Fruit fly (Drosophila melanogaster) whole organism, embryonic: Measurements from ENCODE around the gene CG7739.

Experiments
- Ada2b ChIP-seq: fragments of 200-800 bp; sonication (Bioruptor generic); IDR thresholded peaks from 2 replicates; pipeline ENCODE4 v1.3.6; 2022; ENCODE audit warnings: missing biosample characterization, missing genetic modification characterization
- B-H1 ChIP-seq: fragments of 200-800 bp; sonication (Bioruptor generic); IDR thresholded peaks from 3 replicates; pipeline ENCODE4 v1.3.6; 2022; ENCODE audit warnings: missing biosample characterization, missing genetic modification characterization
- Bteb2 ChIP-seq: fragments of 200-800 bp; sonication (Bioruptor generic); optimal IDR thresholded peaks from 2 replicates; lab custom pipeline; 2016; ENCODE audit warnings: missing biosample characterization, missing genetic modification characterization
- C15 ChIP-seq: fragments of 200-800 bp; sonication (Bioruptor generic); IDR thresholded peaks from 3 replicates; pipeline ENCODE4 v1.3.6; 2022; ENCODE audit warnings: missing biosample characterization, missing genetic modification characterization
- CG10274 ChIP-seq: fragments of 200-800 bp; sonication (Bioruptor generic); optimal IDR thresholded peaks from 3 replicates; lab custom pipeline; 2017; ENCODE audit warnings: missing biosample characterization, mild to moderate bottlenecking, missing genetic modification characterization
- CG10654 ChIP-seq: fragments of 200-800 bp; sonication (Bioruptor generic); optimal IDR thresholded peaks from 2 replicates; lab custom pipeline; 2016; ENCODE audit warnings: missing biosample characterization, missing genetic modification characterization
- CG10959 ChIP-seq: fragments of 200-800 bp; sonication (Bioruptor generic); IDR thresholded peaks from 2 replicates; pipeline ENCODE4 v1.3.6; 2022; ENCODE audit warnings: missing biosample characterization, missing genetic modification characterization
- CG11696 ChIP-seq: fragments of 200-800 bp; sonication (Bioruptor generic); IDR thresholded peaks from 2 replicates; pipeline ENCODE4 v1.3.6; 2022; ENCODE audit warnings: missing biosample characterization, missing genetic modification characterization
- CG11723 ChIP-seq: fragments of 200-800 bp; sonication (Bioruptor generic); optimal IDR thresholded peaks from 2 replicates; lab custom pipeline; 2017; ENCODE audit warnings: missing biosample characterization, mild to moderate bottlenecking, missing genetic modification characterization
- CG13894 ChIP-seq: fragments of 200-800 bp; sonication (Bioruptor generic); optimal IDR thresholded peaks from 3 replicates; lab custom pipeline; 2018; ENCODE audit warnings: missing biosample characterization, mild to moderate bottlenecking, missing genetic modification characterization, moderate library complexity
- CG15601 ChIP-seq: fragments of 200-800 bp; sonication (Bioruptor generic); optimal IDR thresholded peaks from 3 replicates; lab custom pipeline; 2019; ENCODE audit warnings: missing biosample characterization, mild to moderate bottlenecking, missing genetic modification characterization, moderate library complexity
- CG18262 ChIP-seq: fragments of 200-800 bp; optimal IDR thresholded peaks from 3 replicates; lab custom pipeline; 2019; ENCODE audit warnings: missing biosample characterization, mild to moderate bottlenecking, missing genetic modification characterization, moderate library complexity
- CG2678 ChIP-seq: fragments of 200-800 bp; sonication (Bioruptor generic); optimal IDR thresholded peaks from 3 replicates; lab custom pipeline; 2019; ENCODE audit warnings: missing biosample characterization, mild to moderate bottlenecking, missing genetic modification characterization, moderate library complexity
- CG33213 ChIP-seq: fragments of 200-800 bp; sonication (Bioruptor generic); optimal IDR thresholded peaks from 3 replicates; lab custom pipeline; 2016; ENCODE audit warnings: missing biosample characterization, missing genetic modification characterization
- CG3995 ChIP-seq: fragments of 200-800 bp; sonication (Bioruptor generic); optimal IDR thresholded peaks from 3 replicates; lab custom pipeline; 2016; ENCODE audit warnings: missing biosample characterization, missing genetic modification characterization
- CG4360 ChIP-seq: fragments of 200-800 bp; sonication (Bioruptor generic); IDR thresholded peaks from 2 replicates; pipeline ENCODE4 v1.3.6; 2022; ENCODE audit warnings: missing biosample characterization, missing genetic modification characterization
- CG4707 ChIP-seq: fragments of 200-800 bp; sonication (Bioruptor generic); optimal IDR thresholded peaks from 2 replicates; lab custom pipeline; 2018; ENCODE audit warnings: missing biosample characterization, mild to moderate bottlenecking, missing genetic modification characterization, moderate library complexity
- CG6765 ChIP-seq: fragments of 200-800 bp; sonication (Bioruptor generic); optimal IDR thresholded peaks from 3 replicates; lab custom pipeline; 2017; ENCODE audit warnings: missing biosample characterization, mild to moderate bottlenecking, missing genetic modification characterization
- CG7556 ChIP-seq: fragments of 200-800 bp; sonication (Bioruptor generic); optimal IDR thresholded peaks from 2 replicates; lab custom pipeline; 2017; ENCODE audit warnings: missing biosample characterization, mild to moderate bottlenecking, missing genetic modification characterization
- CG7839 ChIP-seq: fragments of 200-800 bp; sonication (Bioruptor generic); optimal IDR thresholded peaks from 3 replicates; lab custom pipeline; 2018; ENCODE audit warnings: missing biosample characterization, mild to moderate bottlenecking, missing genetic modification characterization, moderate library complexity
- CG8765 ChIP-seq: fragments of 200-800 bp; sonication (Bioruptor generic); IDR thresholded peaks from 2 replicates; pipeline ENCODE4 v1.3.6; 2022; ENCODE audit warnings: missing biosample characterization, missing genetic modification characterization
- CTCF ChIP-seq: fragments of 200-800 bp; sonication (Bioruptor generic); optimal IDR thresholded peaks from 2 replicates; lab custom pipeline; 2017; ENCODE audit warnings: missing biosample characterization, mild to moderate bottlenecking, missing genetic modification characterization, moderate library complexity
- D ChIP-seq, 2 experiments: fragments of 200-800 bp in 1 of 2; fragments of >200 bp in 1 of 2; sonication (Bioruptor generic) in 1 of 2; optimal IDR thresholded peaks; 2 replicates in 1 of 2; 3 replicates in 1 of 2; lab custom pipeline; 2017; ENCODE audit warnings: mild to moderate bottlenecking in 1 of 2, missing biosample characterization in 1 of 2, missing genetic modification characterization in 1 of 2, missing genetic modification reagents in 1 of 2
- Dref ChIP-seq: fragments of 200-800 bp; sonication (Bioruptor generic); IDR thresholded peaks from 2 replicates; pipeline ENCODE4 v1.3.6; 2022; ENCODE audit warnings: missing biosample characterization, missing genetic modification characterization
- Ets97D ChIP-seq: fragments of 200-800 bp; sonication (Bioruptor generic); optimal IDR thresholded peaks from 3 replicates; lab custom pipeline; 2016; ENCODE audit warnings: missing biosample characterization, missing genetic modification characterization
- H15 ChIP-seq: fragments of 200-800 bp; sonication (Bioruptor generic); IDR thresholded peaks from 3 replicates; pipeline ENCODE4 v1.3.6; 2022; ENCODE audit warnings: missing biosample characterization, missing genetic modification characterization
- Hey ChIP-seq: fragments of 200-800 bp; sonication (Bioruptor generic); optimal IDR thresholded peaks from 3 replicates; lab custom pipeline; 2018; ENCODE audit warnings: missing biosample characterization, mild to moderate bottlenecking, missing genetic modification characterization
- HmgD ChIP-seq: fragments of 200-800 bp; sonication (Bioruptor generic); optimal IDR thresholded peaks from 3 replicates; lab custom pipeline; 2016; ENCODE audit warnings: missing biosample characterization, missing genetic modification characterization
- Kr ChIP-seq: fragments of 200-800 bp; sonication (Bioruptor generic); optimal IDR thresholded peaks from 2 replicates; lab custom pipeline; 2017; ENCODE audit warnings: missing biosample characterization, mild to moderate bottlenecking, missing genetic modification characterization
- Lhr ChIP-seq: fragments of 200-800 bp; sonication (Bioruptor generic); optimal IDR thresholded peaks from 3 replicates; lab custom pipeline; 2017; ENCODE audit warnings: mild to moderate bottlenecking, missing biosample characterization, missing genetic modification reagents, missing genetic modification characterization
- Lpt ChIP-seq: fragments of >200 bp; optimal IDR thresholded peaks from 2 replicates; lab custom pipeline; 2018; ENCODE audit warnings: missing biosample characterization, missing genetic modification characterization
- Sry-β ChIP-seq: fragments of 200-800 bp; sonication (Bioruptor generic); optimal IDR thresholded peaks from 2 replicates; lab custom pipeline; 2018; ENCODE audit warnings: missing biosample characterization, mild to moderate bottlenecking, missing genetic modification characterization, moderate library complexity
- Stat92E ChIP-seq, 3 experiments: fragments of >200 bp in 2 of 3; fragments of 200-800 bp in 1 of 3; sonication (Bioruptor generic) in 1 of 3; optimal IDR thresholded peaks; 2 replicates each; lab custom pipeline; 2017 to 2019; ENCODE audit warnings: missing biosample characterization in 3 of 3, missing genetic modification characterization in 3 of 3, mild to moderate bottlenecking in 1 of 3, moderate library complexity in 1 of 3
- Taf1 ChIP-seq: fragments of 200-800 bp; sonication (Bioruptor generic); IDR thresholded peaks from 2 replicates; pipeline ENCODE4 v1.3.6; 2022; ENCODE audit warnings: missing biosample characterization, missing genetic modification characterization
- ara ChIP-seq: fragments of 200-800 bp; sonication (Bioruptor generic); IDR thresholded peaks from 2 replicates; pipeline ENCODE4 v1.3.6; 2022; ENCODE audit warnings: missing biosample characterization, missing genetic modification characterization
- ase ChIP-seq: fragments of 200-800 bp; sonication (Bioruptor generic); IDR thresholded peaks from 3 replicates; pipeline ENCODE4 v1.3.6; 2022; ENCODE audit warnings: missing biosample characterization, missing genetic modification characterization
- chinmo ChIP-seq: fragments of 200-800 bp; sonication (Bioruptor generic); IDR thresholded peaks from 4 replicates; pipeline ENCODE4 v1.3.6; 2022; ENCODE audit warnings: missing biosample characterization, missing genetic modification characterization; ENCODE audit not compliant: partially characterized antibody
- dysf ChIP-seq: fragments of 200-800 bp; sonication (Bioruptor generic); IDR thresholded peaks from 3 replicates; pipeline ENCODE4 v1.3.6; 2022; ENCODE audit warnings: missing biosample characterization, missing genetic modification characterization
- gce ChIP-seq: fragments of 200-800 bp; sonication (Bioruptor generic); IDR thresholded peaks from 3 replicates; pipeline ENCODE4 v1.3.6; 2022; ENCODE audit warnings: missing biosample characterization, missing genetic modification characterization
- hb ChIP-seq: fragments of 200-800 bp; sonication (Bioruptor generic); IDR thresholded peaks from 3 replicates; pipeline ENCODE4 v1.3.6; 2022; ENCODE audit warnings: missing biosample characterization, missing genetic modification characterization; ENCODE audit not compliant: partially characterized antibody
- hbn ChIP-seq: fragments of 200-800 bp; sonication (Bioruptor generic); IDR thresholded peaks from 2 replicates; pipeline ENCODE4 v1.3.6; 2022; ENCODE audit warnings: missing biosample characterization, missing genetic modification characterization; ENCODE audit not compliant: partially characterized antibody
- jing ChIP-seq: fragments of 200-800 bp; sonication (Bioruptor generic); optimal IDR thresholded peaks from 2 replicates; lab custom pipeline; 2018; ENCODE audit warnings: missing biosample characterization, mild to moderate bottlenecking, missing genetic modification characterization
- otp ChIP-seq: fragments of 200-800 bp; sonication (Bioruptor generic); IDR thresholded peaks from 3 replicates; pipeline ENCODE4, ENCODE4 v1.3.6; 2022; ENCODE audit warnings: missing biosample characterization, missing genetic modification characterization
- repo ChIP-seq: fragments of 200-800 bp; sonication (Bioruptor generic); optimal IDR thresholded peaks from 2 replicates; lab custom pipeline; 2016; ENCODE audit warnings: missing biosample characterization, missing genetic modification characterization
- row ChIP-seq: fragments of 200-800 bp; sonication (Bioruptor generic); IDR thresholded peaks from 3 replicates; pipeline ENCODE4 v1.3.6; 2022; ENCODE audit warnings: missing biosample characterization, missing genetic modification characterization
- sd ChIP-seq: fragments of 200-800 bp; sonication (Bioruptor generic); optimal IDR thresholded peaks from 3 replicates; lab custom pipeline; 2018; ENCODE audit warnings: missing biosample characterization, mild to moderate bottlenecking, missing genetic modification characterization, moderate library complexity
- tio ChIP-seq: fragments of 200-800 bp; sonication (Bioruptor generic); optimal IDR thresholded peaks from 2 replicates; lab custom pipeline; 2017; ENCODE audit warnings: missing biosample characterization, missing genetic modification characterization, inconsistent platforms
- tll ChIP-seq, 2 experiments: fragments of 200-800 bp in 1 of 2; fragments of >200 bp in 1 of 2; sonication (Bioruptor generic) in 1 of 2; optimal IDR thresholded peaks; 2 replicates each; lab custom pipeline; 2017 to 2019; ENCODE audit warnings: missing biosample characterization in 2 of 2, missing genetic modification characterization in 2 of 2, mild to moderate bottlenecking in 1 of 2, moderate library complexity in 1 of 2
- toy ChIP-seq: fragments of 200-800 bp; sonication (Bioruptor generic); IDR thresholded peaks from 2 replicates; pipeline ENCODE4 v1.3.6; 2022; ENCODE audit warnings: missing biosample characterization, missing genetic modification characterization

The CG7739 gene

DNA sequence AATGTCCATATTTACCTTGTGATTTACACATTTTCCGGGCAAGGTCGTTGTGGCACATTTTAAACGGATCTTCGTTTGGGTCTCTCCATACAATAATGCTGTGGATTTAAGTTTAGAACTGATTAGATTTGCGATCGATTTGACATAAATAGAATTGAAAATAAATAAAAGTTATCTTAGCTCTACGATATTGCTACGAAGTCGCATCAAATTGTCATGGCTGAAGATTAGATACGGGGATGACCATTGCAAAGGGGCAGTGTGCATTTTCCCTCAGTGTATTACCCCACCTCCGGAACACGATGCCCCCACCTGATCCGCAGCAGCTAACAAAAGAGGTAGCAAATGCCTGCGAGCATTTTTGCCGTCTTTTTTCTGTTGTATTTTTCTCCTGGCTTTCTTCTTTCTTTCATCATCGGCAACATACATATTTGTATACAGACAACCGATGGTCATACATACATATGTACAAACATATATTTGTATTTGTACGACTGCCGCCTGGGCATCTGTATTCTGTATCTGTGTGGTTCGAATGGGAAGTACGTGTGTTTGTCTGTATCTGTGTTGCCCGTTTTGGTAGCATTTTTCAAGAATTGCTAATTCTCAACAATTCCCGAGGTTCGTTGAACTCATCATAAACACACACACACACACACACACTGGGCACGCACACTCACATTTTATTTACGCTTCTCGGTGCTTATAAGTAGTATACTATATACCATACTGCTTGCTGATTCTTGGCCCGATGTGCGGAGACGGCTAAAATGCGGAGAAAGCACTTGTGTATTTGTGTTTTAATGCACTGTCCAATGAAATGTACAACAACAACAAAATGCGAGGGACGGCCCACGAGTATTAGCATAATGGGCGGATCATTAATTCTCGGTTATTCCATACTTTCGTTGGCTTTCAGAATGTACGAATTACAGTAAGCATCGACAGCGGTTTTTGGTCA, 18.1 kb downstream of the CG7739 start (continued):
- TF ChIP-seq Dref (GFP tag; lab: Robert Waterston, UW) = no peak
- no peak for TF ChIP-seq CG7839 (tag; lab: Kevin White, UChicago)
- TF ChIP-seq CG10959 = no peak
- TF ChIP-seq CG7556 = no peak
- TF ChIP-seq tio (GFP tag; lab: Kevin White, UChicago) = no peak
- no peak for TF ChIP-seq hb
- no peak for TF ChIP-seq H15
- no peak for TF ChIP-seq CG4360 (GFP tag; lab: Robert Waterston, UW)
- TF ChIP-seq C15 = no peak
- TF ChIP-seq CG11723 (GFP tag; lab: Kevin White, UChicago) = no peak
- peak; percentile 53 for TF ChIP-seq sd (tag; lab: Kevin White, UChicago)
- no peak for TF ChIP-seq chinmo
- no peak for TF ChIP-seq jing
- no peak for TF ChIP-seq CG6765 (GFP tag; lab: Kevin White, UChicago)
- TF ChIP-seq CG13894 = no peak
- TF ChIP-seq tll (GFP tag; optimal IDR thresholded peaks at IDR 0.05; lab: Kevin White, UChicago) = no peak
- TF ChIP-seq CG10274 (GFP tag; lab: Kevin White, UChicago) = no peak
- no peak for TF ChIP-seq Ada2b
- no peak for TF ChIP-seq B-H1
- no peak for TF ChIP-seq D (optimal IDR thresholded peaks at IDR 0.05; lab: Kevin White, UChicago)
- TF ChIP-seq D (GFP tag; optimal IDR thresholded peaks at IDR 0.05; lab: Kevin White, UChicago) = peak; percentile 33
- TF ChIP-seq Lpt = no peak
- no peak for TF ChIP-seq CG3995
- TF ChIP-seq CG15601 (tag; lab: Kevin White, UChicago) = peak; percentile 6
- no peak for TF ChIP-seq CG8765 (GFP tag; lab: Robert Waterston, UW)
- TF ChIP-seq CG33213 (GFP tag; lab: Kevin White, UChicago) = no peak
- TF ChIP-seq hbn (GFP tag; lab: Robert Waterston, UW) = no peak
- TF ChIP-seq Sry-β (GFP tag; lab: Kevin White, UChicago) = no peak
- TF ChIP-seq Taf1 = no peak
- no peak for TF ChIP-seq repo (GFP tag; lab: Kevin White, UChicago)
- no peak for TF ChIP-seq Kr (GFP tag; lab: Kevin White, UChicago)
- TF ChIP-seq CG11696 (GFP tag; lab: Robert Waterston, UW) = no peak
- TF ChIP-seq Ets97D (GFP tag; lab: Kevin White, UChicago) = no peak
- TF ChIP-seq Stat92E (GFP tag; optimal IDR thresholded peaks at IDR 0.05; lab: Kevin White, UChicago) = peak in 1 of 3 experiments; percentile 24
- no peak for TF ChIP-seq CG2678 (tag; lab: Kevin White, UChicago)
- TF ChIP-seq HmgD (GFP tag; lab: Kevin White, UChicago) = no peak
- TF ChIP-seq otp (GFP tag; lab: Robert Waterston, UW) = no peak
- no peak for TF ChIP-seq CG10654 (GFP tag; lab: Kevin White, UChicago)
- no peak for TF ChIP-seq Bteb2 (GFP tag; lab: Kevin White, UChicago)
- TF ChIP-seq ara = peak; percentile 19; the same call in 1 of the 2 replicates
- TF ChIP-seq gce (GFP tag; lab: Robert Waterston, UW) = no peak
- no peak for TF ChIP-seq CG4707
- TF ChIP-seq Hey = no peak
- no peak for TF ChIP-seq toy (GFP tag; lab: Robert Waterston, UW)
- no peak for TF ChIP-seq Lhr (GFP tag; lab: Kevin White, UChicago)
- peak; percentile 41 for TF ChIP-seq CG18262
- no peak for TF ChIP-seq CTCF (GFP tag; lab: Kevin White, UChicago)
- 0 out of 3 replicates have a peak, but pooled peaks have one; percentile 26 for TF ChIP-seq ase (GFP tag; lab: Robert Waterston, UW)
- TF ChIP-seq row (GFP tag; lab: Robert Waterston, UW) = 0 out of 3 replicates have a peak, but pooled peaks have one; percentile 10
- TF ChIP-seq dysf = no peak
